Worm (Caenorhabditis elegans) whole organism, L3 larva: ENCODE data around the gene hlh-10.
A peak's percentile ranks its signal among the peaks of the same experiment; 100 is the strongest.

ENCODE experiments used
- ceh-28 ChIP-seq: fragments of 150-350 bp; optimal IDR thresholded peaks from 2 replicates; lab custom pipeline; 2014; ENCODE audit warnings: missing biosample characterization, missing genetic modification reagents, missing genetic modification characterization
- ceh-82 ChIP-seq: fragments of 150-350 bp; optimal IDR thresholded peaks from 2 replicates; lab custom pipeline; 2014; ENCODE audit warnings: missing biosample characterization, missing genetic modification characterization
- egl-27 ChIP-seq: sonication (generic microtip); optimal IDR thresholded peaks from 4 replicates; lab custom pipeline; 2017; ENCODE audit warnings: missing biosample characterization, missing genetic modification reagents, missing genetic modification characterization
- elt-1 ChIP-seq: fragments of 150-350 bp; optimal IDR thresholded peaks from 2 replicates; lab custom pipeline; 2014; ENCODE audit warnings: missing biosample characterization, missing genetic modification characterization
- elt-2 ChIP-seq: sonication (generic microtip); optimal IDR thresholded peaks from 2 replicates; lab custom pipeline; 2016; ENCODE audit warnings: missing genetic modification reagents, mild to moderate bottlenecking, missing genetic modification characterization, missing compliant biosample characterization
- elt-3 ChIP-seq, 3 experiments: fragments of 150-350 bp in 1 of 3; sonication (generic microtip) in 2 of 3; optimal IDR thresholded peaks; 2 replicates in 2 of 3; 4 replicates in 1 of 3; lab custom pipeline; 2014 to 2017; ENCODE audit warnings: missing biosample characterization in 3 of 3, missing genetic modification characterization in 3 of 3
- eor-1 ChIP-seq, 2 experiments: fragments of 150-350 bp; optimal IDR thresholded peaks; 2 replicates each; lab custom pipeline; 2014 to 2018; ENCODE audit warnings: missing biosample characterization in 2 of 2, missing genetic modification characterization in 2 of 2
- fkh-10 ChIP-seq: sonication (generic microtip); optimal IDR thresholded peaks from 2 replicates; lab custom pipeline; 2017; ENCODE audit warnings: missing biosample characterization, missing genetic modification reagents, missing genetic modification characterization
- fos-1 ChIP-seq: fragments of 150-350 bp; optimal IDR thresholded peaks from 2 replicates; lab custom pipeline; 2014; ENCODE audit warnings: missing biosample characterization, missing genetic modification characterization
- hmg-11 ChIP-seq: sonication (generic microtip); optimal IDR thresholded peaks from 2 replicates; lab custom pipeline; 2016; ENCODE audit warnings: missing genetic modification characterization, missing compliant biosample characterization
- lin-15B ChIP-seq: fragments of 150-350 bp; optimal IDR thresholded peaks from 2 replicates; lab custom pipeline; 2014; ENCODE audit warnings: missing biosample characterization, missing genetic modification characterization
- mdl-1 ChIP-seq: fragments of 150-350 bp; optimal IDR thresholded peaks from 2 replicates; lab custom pipeline; 2014; ENCODE audit warnings: missing biosample characterization, missing genetic modification characterization
- nfya-1 ChIP-seq: sonication (generic microtip); optimal IDR thresholded peaks from 2 replicates; lab custom pipeline; 2017; ENCODE audit warnings: missing genetic modification characterization, mild to moderate bottlenecking, missing compliant biosample characterization, antibody characterized with exemption, moderate library complexity; ENCODE audit not compliant: insufficient read depth
- nhr-23 ChIP-seq: fragments of 150-350 bp; optimal IDR thresholded peaks from 2 replicates; lab custom pipeline; 2014; ENCODE audit warnings: missing biosample characterization, missing genetic modification reagents, missing genetic modification characterization
- nhr-237 ChIP-seq: fragments of 150-350 bp; optimal IDR thresholded peaks from 2 replicates; lab custom pipeline; 2014; ENCODE audit warnings: missing biosample characterization, missing genetic modification characterization
- nhr-25 ChIP-seq: sonication (generic microtip); optimal IDR thresholded peaks from 2 replicates; lab custom pipeline; 2017; ENCODE audit warnings: missing biosample characterization, missing genetic modification characterization
- nhr-28 ChIP-seq: fragments of 150-350 bp; optimal IDR thresholded peaks from 2 replicates; lab custom pipeline; 2014; ENCODE audit warnings: missing biosample characterization, missing genetic modification characterization
- nhr-43 ChIP-seq: sonication (generic microtip); optimal IDR thresholded peaks from 2 replicates; lab custom pipeline; 2016; ENCODE audit warnings: mild to moderate bottlenecking, missing genetic modification characterization, missing compliant biosample characterization; ENCODE audit not compliant: poor library complexity, severe bottlenecking
- nhr-76 ChIP-seq: fragments of 150-350 bp; sonication (generic microtip); optimal IDR thresholded peaks from 5 replicates; lab custom pipeline; 2014; ENCODE audit warnings: missing biosample characterization, missing genetic modification characterization
- nhr-77 ChIP-seq: fragments of 150-350 bp; optimal IDR thresholded peaks from 2 replicates; lab custom pipeline; 2014; ENCODE audit warnings: missing biosample characterization, missing genetic modification characterization
- pha-4 ChIP-seq: fragments of 150-350 bp; optimal IDR thresholded peaks from 2 replicates; lab custom pipeline; 2014; ENCODE audit warnings: missing biosample characterization, missing genetic modification reagents, missing genetic modification characterization
- pqm-1 ChIP-seq: fragments of 150-350 bp; optimal IDR thresholded peaks from 2 replicates; lab custom pipeline; 2017; ENCODE audit warnings: missing biosample characterization, missing genetic modification characterization, inconsistent platforms
- sea-2 ChIP-seq: fragments of 150-350 bp; sonication (generic microtip); optimal IDR thresholded peaks from 4 replicates; lab custom pipeline; 2014; ENCODE audit warnings: missing biosample characterization, missing genetic modification reagents, missing genetic modification characterization
- skn-1 ChIP-seq: fragments of 150-350 bp; optimal IDR thresholded peaks from 2 replicates; lab custom pipeline; 2014; ENCODE audit warnings: missing biosample characterization, missing genetic modification characterization
- snpc-4 ChIP-seq: fragments of 150-350 bp; optimal IDR thresholded peaks from 2 replicates; lab custom pipeline; 2014; ENCODE audit warnings: missing biosample characterization, missing genetic modification characterization
- tbx-2 ChIP-seq: sonication (generic microtip); optimal IDR thresholded peaks from 2 replicates; lab custom pipeline; 2016; ENCODE audit warnings: mild to moderate bottlenecking, missing genetic modification characterization, missing compliant biosample characterization
- unc-39 ChIP-seq: sonication (generic microtip); optimal IDR thresholded peaks from 4 replicates; lab custom pipeline; 2017; ENCODE audit warnings: missing biosample characterization, missing genetic modification characterization
- unc-62 ChIP-seq: fragments of 150-350 bp; sonication (generic microtip); optimal IDR thresholded peaks from 4 replicates; lab custom pipeline; 2014; ENCODE audit warnings: missing biosample characterization, missing genetic modification reagents, missing genetic modification characterization
- zag-1 ChIP-seq: fragments of 150-350 bp; optimal IDR thresholded peaks from 2 replicates; lab custom pipeline; 2014; ENCODE audit warnings: missing biosample characterization, missing genetic modification characterization
- ztf-11 ChIP-seq: fragments of 150-350 bp; optimal IDR thresholded peaks from 2 replicates; lab custom pipeline; 2014; ENCODE audit warnings: missing biosample characterization, missing genetic modification characterization

The hlh-10 gene

ce11 chrV:9273587-9273986 is 8.4 kb downstream of the hlh-10 start (continued):
- TF ChIP-seq fkh-10 = peak; percentile 46
- TF ChIP-seq nhr-237 (tag; lab: Kevin White, UChicago) = no peak
- no peak for TF ChIP-seq eor-1 (tag; optimal IDR thresholded peaks at IDR 0.05; lab: Kevin White, UChicago)
- no peak for TF ChIP-seq sea-2 (GFP tag; lab: Kevin White, UChicago)

ce11 chrV:9272624-9273023 is 9.4 kb downstream of the hlh-10 start:
- TF ChIP-seq nhr-76 (tag; lab: Kevin White, UChicago) (no peak), pqm-1 (tag; lab: Kevin White, UChicago) (no peak), ztf-11 (tag; lab: Kevin White, UChicago) (no peak), lin-15B (tag; lab: Kevin White, UChicago) (no peak), elt-3 (tag; optimal IDR thresholded peaks at IDR 0.05; lab: Kevin White, UChicago) (no peak), tbx-2 (tag; lab: Kevin White, UChicago) (no peak)

ce11 chrV:9271835-9272234 is 10.2 kb downstream of the hlh-10 start:
- TF ChIP-seq pha-4 (tag; lab: Kevin White, UChicago) (no peak), ceh-28 (no peak), fkh-10 (no peak), mdl-1 (tag; lab: Kevin White, UChicago) (no peak), nhr-28 (tag; lab: Kevin White, UChicago) (no peak), fos-1 (tag; lab: Kevin White, UChicago) (no peak), nhr-25 (no peak), zag-1 (tag; lab: Kevin White, UChicago) (no peak), ztf-11 (tag; lab: Kevin White, UChicago) (no peak), skn-1 (no peak)
- TF ChIP-seq, all 47 proteins: peak for 0

ce11 chrV:9270442-9270841 is 11.6 kb downstream of the hlh-10 start:
- TF ChIP-seq nfya-1 (tag; lab: Kevin White, UChicago) (peak; percentile 34), unc-62 (GFP tag; lab: Kevin White, UChicago) (no peak)
- TF ChIP-seq, all 47 proteins: peak for 1

ce11 chrV:9268202-9268601 is 13.8 kb downstream of the hlh-10 start:
- TF ChIP-seq ceh-28 (no peak), nhr-237 (tag; lab: Kevin White, UChicago) (no peak), ztf-11 (tag; lab: Kevin White, UChicago) (no peak), mdl-1 (tag; lab: Kevin White, UChicago) (no peak)

- TF ChIP-seq pqm-1 (tag; lab: Kevin White, UChicago) = no peak
- TF ChIP-seq elt-1 (tag; lab: Kevin White, UChicago) = no peak
- no peak for TF ChIP-seq nhr-237 (tag; lab: Kevin White, UChicago)
- TF ChIP-seq hmg-11 = no peak
- TF ChIP-seq egl-27 (tag; lab: Kevin White, UChicago) = no peak
- no peak for TF ChIP-seq zag-1 (tag; lab: Kevin White, UChicago)
- TF ChIP-seq ceh-82 (tag; lab: Kevin White, UChicago) = no peak
- no peak for TF ChIP-seq snpc-4 (tag; lab: Kevin White, UChicago)
- no peak for TF ChIP-seq nhr-23 (tag; lab: Kevin White, UChicago)
- no peak for TF ChIP-seq nhr-43 (tag; lab: Kevin White, UChicago)
- no peak for TF ChIP-seq elt-3 (tag; optimal IDR thresholded peaks at IDR 0.05; lab: Kevin White, UChicago)
- no peak for TF ChIP-seq nhr-77 (tag; lab: Kevin White, UChicago)
- TF ChIP-seq unc-39 (tag; lab: Kevin White, UChicago) = no peak
These were observed 15.6 kb downstream of the hlh-10 start, which contains the start of gene slc-17.7 for ce11 chrV:9266399-9266798. TSS of gene slc-17.7 (minus strand) at chrV:9266499.

- TF ChIP-seq pqm-1 (tag; lab: Kevin White, UChicago) = peak; percentile 70
- TF ChIP-seq elt-1 (tag; lab: Kevin White, UChicago) = no peak
- TF ChIP-seq ztf-11 (tag; lab: Kevin White, UChicago) = no peak
- TF ChIP-seq elt-2 (tag; lab: Kevin White, UChicago) = peak; percentile 50
These were observed 19.3 kb downstream of the hlh-10 start for ce11 chrV:9262708-9263107.
